Worm (Caenorhabditis elegans) whole organism, L4 larva: Measurements from ENCODE around the gene F58E2.3.

Experiments used
- F49E8.2 ChIP-seq: sonication (generic microtip); optimal IDR thresholded peaks from 2 replicates; lab custom pipeline; 2016; ENCODE audit warnings: missing compliant biosample characterization, mild to moderate bottlenecking, missing genetic modification characterization, borderline replicate concordance
- ZK337.2 ChIP-seq: fragments of 200-800 bp; sonication (Bioruptor generic); IDR thresholded peaks from 2 replicates; pipeline ENCODE4 v1.3.6; 2022; ENCODE audit warnings: missing genetic modification reagents, missing genetic modification characterization, missing compliant biosample characterization
- aha-1 ChIP-seq: fragments of 150-350 bp; peaks from one replicate; lab custom pipeline; 2014; ENCODE audit warnings: missing biosample characterization, missing genetic modification characterization
- ceh-82 ChIP-seq: sonication (generic microtip); optimal IDR thresholded peaks from 2 replicates; lab custom pipeline; 2017; ENCODE audit warnings: missing biosample characterization, missing genetic modification characterization
- ces-1 ChIP-seq: fragments of 150-350 bp; sonication (generic microtip); optimal IDR thresholded peaks from 4 replicates; lab custom pipeline; 2014; ENCODE audit warnings: missing biosample characterization, missing genetic modification reagents, missing genetic modification characterization
- daf-19 ChIP-seq: fragments of 200-800 bp; sonication (Bioruptor generic); conservative IDR thresholded peaks from 2 replicates; pipeline ENCODE4 v1.3.6; 2022; ENCODE audit warnings: missing genetic modification characterization, missing compliant biosample characterization
- daf-8 ChIP-seq: fragments of 200-800 bp; sonication (Bioruptor generic); IDR thresholded peaks from 2 replicates; pipeline ENCODE4 v1.3.6; 2022; ENCODE audit warnings: missing genetic modification characterization, missing compliant biosample characterization
- dpl-1 ChIP-seq: fragments of 150-350 bp; optimal IDR thresholded peaks from 2 replicates; lab custom pipeline; 2014; ENCODE audit warnings: missing biosample characterization, missing genetic modification reagents, missing genetic modification characterization
- fkh-10 ChIP-seq: fragments of 150-350 bp; optimal IDR thresholded peaks from 2 replicates; lab custom pipeline; 2014; ENCODE audit warnings: missing biosample characterization, missing genetic modification reagents, missing genetic modification characterization
- hif-1 ChIP-seq, 2 experiments: sonication (generic microtip); optimal IDR thresholded peaks; 2 replicates each; lab custom pipeline; 2016 to 2017; ENCODE audit warnings: missing compliant biosample characterization in 2 of 2, missing genetic modification characterization in 2 of 2, missing genetic modification reagents in 2 of 2, missing genotype in 2 of 2, mild to moderate bottlenecking in 1 of 2
- hlh-11 ChIP-seq: fragments of 200-800 bp; sonication (Bioruptor generic); optimal IDR thresholded peaks from 2 replicates; lab custom pipeline; 2018; ENCODE audit warnings: mild to moderate bottlenecking, missing genetic modification characterization, missing compliant biosample characterization
- hlh-30 ChIP-seq: sonication (generic microtip); optimal IDR thresholded peaks from 2 replicates; lab custom pipeline; 2017; ENCODE audit warnings: antibody characterized with exemption, mild to moderate bottlenecking, missing genetic modification characterization, missing compliant biosample characterization; ENCODE audit not compliant: insufficient read depth
- hmg-1.1 ChIP-seq: fragments of 200-800 bp; sonication (Bioruptor generic); IDR thresholded peaks from 2 replicates; pipeline ENCODE4 v1.3.6; 2022; ENCODE audit warnings: missing genetic modification reagents, missing genetic modification characterization, missing compliant biosample characterization
- jun-1 ChIP-seq: fragments of 150-350 bp; optimal IDR thresholded peaks from 2 replicates; lab custom pipeline; 2014; ENCODE audit warnings: missing biosample characterization, missing genetic modification reagents, missing genetic modification characterization
- lin-1 ChIP-seq: fragments of 200-800 bp; sonication (Bioruptor generic); IDR thresholded peaks from 2 replicates; pipeline ENCODE4 v1.3.6; 2022; ENCODE audit warnings: missing genetic modification reagents, missing genetic modification characterization, missing compliant biosample characterization
- lin-13 ChIP-seq: fragments of 150-350 bp; optimal IDR thresholded peaks from 2 replicates; lab custom pipeline; 2014; ENCODE audit warnings: missing biosample characterization, missing genetic modification reagents, missing genetic modification characterization
- lir-3 ChIP-seq: sonication (generic microtip); optimal IDR thresholded peaks from 2 replicates; lab custom pipeline; 2016; ENCODE audit warnings: mild to moderate bottlenecking, missing genetic modification characterization, missing compliant biosample characterization
- lsy-2 ChIP-seq, 2 experiments: fragments of 150-350 bp in 1 of 2; sonication (generic microtip) in 1 of 2; optimal IDR thresholded peaks; 2 replicates each; lab custom pipeline; 2014 to 2017; ENCODE audit warnings: missing biosample characterization in 2 of 2, missing genetic modification characterization in 2 of 2
- madf-5 ChIP-seq, 2 experiments: fragments of 200-800 bp; sonication (Bioruptor generic); IDR thresholded peaks; 2 replicates each; pipeline ENCODE4 v1.3.6; 2022; ENCODE audit warnings: missing compliant biosample characterization in 2 of 2, missing genetic modification characterization in 2 of 2
- mdl-1 ChIP-seq, 2 experiments: fragments of 150-350 bp in 1 of 2; sonication (generic microtip) in 1 of 2; optimal IDR thresholded peaks; 2 replicates each; lab custom pipeline; 2014 to 2017; ENCODE audit warnings: missing biosample characterization in 2 of 2, missing genetic modification characterization in 2 of 2
- mep-1 ChIP-seq: fragments of 150-350 bp; sonication (generic microtip); optimal IDR thresholded peaks from 3 replicates; lab custom pipeline; 2014; ENCODE audit warnings: missing biosample characterization, missing genetic modification characterization
- mes-2 ChIP-seq: sonication (generic microtip); optimal IDR thresholded peaks from 2 replicates; lab custom pipeline; 2016; ENCODE audit warnings: missing genotype, mild to moderate bottlenecking, missing genetic modification characterization, missing compliant biosample characterization; ENCODE audit not compliant: poor library complexity, severe bottlenecking
- nhr-10 ChIP-seq: fragments of 150-350 bp; optimal IDR thresholded peaks from 2 replicates; lab custom pipeline; 2014; ENCODE audit warnings: missing biosample characterization, missing genetic modification characterization
- nhr-111 ChIP-seq: fragments of 200-800 bp; sonication (Bioruptor generic); optimal IDR thresholded peaks from 2 replicates; lab custom pipeline; 2018; ENCODE audit warnings: mild to moderate bottlenecking, missing genetic modification characterization, missing compliant biosample characterization
- nhr-237 ChIP-seq: sonication (generic microtip); optimal IDR thresholded peaks from 2 replicates; lab custom pipeline; 2017; ENCODE audit warnings: missing biosample characterization, missing genetic modification characterization
- nhr-25 ChIP-seq: sonication (generic microtip); optimal IDR thresholded peaks from 2 replicates; lab custom pipeline; 2017; ENCODE audit warnings: missing genetic modification characterization, mild to moderate bottlenecking, missing compliant biosample characterization, antibody characterized with exemption, moderate library complexity, borderline replicate concordance; ENCODE audit not compliant: insufficient read depth
- nhr-42 ChIP-seq: fragments of 200-800 bp; sonication (Bioruptor generic); IDR thresholded peaks from 2 replicates; pipeline ENCODE4 v1.3.6; 2022; ENCODE audit warnings: missing genetic modification characterization, missing compliant biosample characterization
- nhr-48 ChIP-seq: sonication (generic microtip); optimal IDR thresholded peaks from 2 replicates; lab custom pipeline; 2016; ENCODE audit warnings: mild to moderate bottlenecking, missing genetic modification characterization, missing compliant biosample characterization
- rbr-2 ChIP-seq: sonication (generic microtip); optimal IDR thresholded peaks from 2 replicates; lab custom pipeline; 2016; ENCODE audit warnings: missing genotype, missing genetic modification characterization, missing compliant biosample characterization
- set-16 ChIP-seq: fragments of 200-800 bp; sonication (Bioruptor generic); IDR thresholded peaks from 2 replicates; pipeline ENCODE4 v1.3.6; 2022; ENCODE audit warnings: missing genetic modification reagents, missing genetic modification characterization, missing compliant biosample characterization
- snpc-1.2 ChIP-seq: fragments of 200-800 bp; sonication (Bioruptor generic); IDR thresholded peaks from 2 replicates; pipeline ENCODE4 v1.3.6; 2022; ENCODE audit warnings: missing genetic modification reagents, missing genetic modification characterization, missing compliant biosample characterization
- snpc-4 ChIP-seq: fragments of 150-350 bp; optimal IDR thresholded peaks from 2 replicates; lab custom pipeline; 2014; ENCODE audit warnings: missing biosample characterization, missing genetic modification characterization
- tag-97 ChIP-seq: fragments of 200-800 bp; sonication (Bioruptor generic); IDR thresholded peaks from 2 replicates; pipeline ENCODE4 v1.3.6; 2022; ENCODE audit warnings: missing genetic modification characterization, missing compliant biosample characterization
- unc-130 ChIP-seq: sonication (generic microtip); optimal IDR thresholded peaks from 2 replicates; lab custom pipeline; 2016; ENCODE audit warnings: missing genetic modification reagents, missing genetic modification characterization, missing compliant biosample characterization
- unc-39 ChIP-seq: sonication (generic microtip); optimal IDR thresholded peaks from 2 replicates; lab custom pipeline; 2017; ENCODE audit warnings: missing biosample characterization, missing genetic modification characterization
- unc-62 ChIP-seq, 3 experiments: fragments of 150-350 bp in 1 of 3; sonication (generic microtip); optimal IDR thresholded peaks in 2 of 3; peaks in 1 of 3; 1 replicate in 1 of 3; 2 replicates in 2 of 3; lab custom pipeline; 2014 to 2017; ENCODE audit warnings: missing biosample characterization in 3 of 3, missing genetic modification characterization in 3 of 3, missing genetic modification reagents in 3 of 3, missing genotype in 1 of 3
- ztf-11 ChIP-seq: fragments of 150-350 bp; optimal IDR thresholded peaks from 2 replicates; lab custom pipeline; 2014; ENCODE audit warnings: missing biosample characterization, missing genetic modification characterization

F58E2.3 gene

ce11 chrIV:3515412-3516046 is 48.3 kb downstream of the F58E2.3 start (continued):
- peak; percentile 78 for TF ChIP-seq hmg-1.1 (GFP tag; lab: Robert Waterston, UW)
- TF ChIP-seq dpl-1: peak; percentile 42
- TF ChIP-seq unc-130: no peak

ce11 chrIV:3516586-3516985 is 49.4 kb downstream of the F58E2.3 start, which contains the start of gene unc-33:
Gene unc-33, plus strand, starts transcription at chrIV:3516886.
- peak in 1 of 2 experiments; percentile 11 for TF ChIP-seq unc-62 (GFP tag; optimal IDR thresholded peaks at IDR 0.05 in 1 of 2; lab: Kevin White, UChicago)
- TF ChIP-seq unc-62 (tag; optimal IDR thresholded peaks at IDR 0.05; lab: Kevin White, UChicago): no peak
- TF ChIP-seq ZK337.2 (GFP tag; lab: Robert Waterston, UW): no peak
- TF ChIP-seq, all 104 proteins: peak for 1

- peak; percentile 3 for TF ChIP-seq F49E8.2
- no peak for TF ChIP-seq ces-1 (GFP tag; lab: Kevin White, UChicago)
- peak in 1 of 2 experiments; percentile 13 for TF ChIP-seq lsy-2 (tag; optimal IDR thresholded peaks at IDR 0.05; lab: Kevin White, UChicago)
These were observed 50.4 kb downstream of the F58E2.3 start for ce11 chrIV:3517582-3517981.

- TF ChIP-seq snpc-1.2 (GFP tag; lab: Robert Waterston, UW) (no peak), madf-5 (GFP tag; IDR thresholded peaks at IDR 0.05; lab: Robert Waterston, UW) (no peak), ceh-82 (tag; lab: Kevin White, UChicago) (no peak), hif-1 (tag; optimal IDR thresholded peaks at IDR 0.05; lab: Kevin White, UChicago) (no peak), daf-8 (GFP tag; lab: Robert Waterston, UW) (no peak), mep-1 (no peak), lir-3 (tag; lab: Kevin White, UChicago) (no peak), mdl-1 (tag; optimal IDR thresholded peaks at IDR 0.05; lab: Kevin White, UChicago) (no peak), nhr-25 (tag; lab: Kevin White, UChicago) (no peak), snpc-4 (tag; lab: Kevin White, UChicago) (peak; percentile 47), lsy-2 (tag; optimal IDR thresholded peaks at IDR 0.05; lab: Kevin White, UChicago) (peak in 1 of 2 experiments; percentile 49), lin-13 (no peak), hmg-1.1 (GFP tag; lab: Robert Waterston, UW) (peak; percentile 72), hlh-30 (peak; percentile 11), set-16 (0 out of 2 replicates have a peak, but pooled peaks have one; percentile 40), nhr-111 (no peak), ztf-11 (tag; lab: Kevin White, UChicago) (no peak), fkh-10 (GFP tag; lab: Kevin White, UChicago) (peak; percentile 33), unc-130 (no peak), rbr-2 (peak; percentile 36), hlh-11 (peak; percentile 26), nhr-237 (no peak), unc-62 (GFP tag; optimal IDR thresholded peaks at IDR 0.05 in 1 of 2; lab: Kevin White, UChicago) (no peak), unc-62 (tag; optimal IDR thresholded peaks at IDR 0.05; lab: Kevin White, UChicago) (no peak), lin-1 (0 out of 2 replicates have a peak, but pooled peaks have one; percentile 12), tag-97 (GFP tag; lab: Robert Waterston, UW) (no peak), jun-1 (tag; lab: Kevin White, UChicago) (no peak), unc-39 (tag; lab: Kevin White, UChicago) (no peak), nhr-10 (no peak), aha-1 (peak; percentile 63), daf-19 (no peak), F49E8.2 (no peak), dpl-1 (peak; percentile 17), mes-2 (peak; percentile 43), nhr-48 (tag; lab: Kevin White, UChicago) (no peak), nhr-42 (no peak)
These were observed 52.1 kb downstream of the F58E2.3 start for ce11 chrIV:3519352-3519751.
